Fruit fly (Drosophila melanogaster) whole organism, prepupa: ENCODE results near the gene Atat.

Source experiments
- Blimp-1 ChIP-seq: fragments of 200-800 bp; sonication (Bioruptor generic); optimal IDR thresholded peaks from 3 replicates; lab custom pipeline; 2017; ENCODE audit warnings: missing biosample characterization, missing genetic modification characterization, mild to moderate bottlenecking, moderate library complexity, missing genetic modification reagents
- CG10631 ChIP-seq: fragments of 200-800 bp; sonication (Bioruptor generic); optimal IDR thresholded peaks from 2 replicates; lab custom pipeline; 2016; ENCODE audit warnings: missing biosample characterization, missing genetic modification characterization
- CG10669 ChIP-seq: fragments of 200-800 bp; sonication (Bioruptor generic); optimal IDR thresholded peaks from 3 replicates; lab custom pipeline; 2018; ENCODE audit warnings: missing biosample characterization, mild to moderate bottlenecking, missing genetic modification characterization, moderate library complexity
- CG11294 ChIP-seq: fragments of 200-800 bp; sonication (Bioruptor generic); IDR thresholded peaks from 2 replicates; pipeline ENCODE4 v1.3.6; 2022; ENCODE audit warnings: missing biosample characterization, missing genetic modification characterization
- CG11902 ChIP-seq: fragments of 200-800 bp; sonication (Bioruptor generic); optimal IDR thresholded peaks from 3 replicates; lab custom pipeline; 2016; ENCODE audit warnings: missing biosample characterization, missing genetic modification characterization
- CG15336 ChIP-seq: fragments of 200-800 bp; sonication (Bioruptor generic); IDR thresholded peaks from 2 replicates; pipeline ENCODE4 v1.3.6; 2022; ENCODE audit warnings: missing biosample characterization, missing genetic modification characterization
- CG1621 ChIP-seq: fragments of 200-800 bp; sonication (Bioruptor generic); optimal IDR thresholded peaks from 3 replicates; lab custom pipeline; 2018; ENCODE audit warnings: missing biosample characterization, mild to moderate bottlenecking, missing genetic modification characterization
- CG16779 ChIP-seq: fragments of 200-800 bp; sonication (Bioruptor generic); optimal IDR thresholded peaks from 3 replicates; lab custom pipeline; 2017; ENCODE audit warnings: missing biosample characterization, mild to moderate bottlenecking, missing genetic modification characterization
- CG3032 ChIP-seq: fragments of 200-800 bp; optimal IDR thresholded peaks from 2 replicates; lab custom pipeline; 2019; ENCODE audit warnings: missing biosample characterization, mild to moderate bottlenecking, missing genetic modification characterization, moderate library complexity
- CG31627 ChIP-seq: fragments of 200-800 bp; sonication (Bioruptor generic); optimal IDR thresholded peaks from 3 replicates; lab custom pipeline; 2016; ENCODE audit warnings: missing biosample characterization, missing genetic modification characterization
- CG32006 ChIP-seq: fragments of 200-800 bp; sonication (Bioruptor generic); optimal IDR thresholded peaks from 3 replicates; lab custom pipeline; 2017; ENCODE audit warnings: missing biosample characterization, mild to moderate bottlenecking, missing genetic modification characterization
- CG3919 ChIP-seq: fragments of 200-800 bp; sonication (Bioruptor generic); optimal IDR thresholded peaks from 3 replicates; lab custom pipeline; 2016; ENCODE audit warnings: missing biosample characterization, missing genetic modification characterization
- CG4318 ChIP-seq: fragments of 200-800 bp; sonication (Bioruptor generic); optimal IDR thresholded peaks from 3 replicates; lab custom pipeline; 2017; ENCODE audit warnings: missing biosample characterization, mild to moderate bottlenecking, missing genetic modification characterization
- CG6163 ChIP-seq: fragments of 200-800 bp; sonication (Bioruptor generic); IDR thresholded peaks from 3 replicates; pipeline ENCODE4 v1.3.6; 2022; ENCODE audit warnings: missing biosample characterization, missing genetic modification characterization
- CG6276 ChIP-seq: fragments of 200-800 bp; sonication (Bioruptor generic); optimal IDR thresholded peaks from 2 replicates; lab custom pipeline; 2017; ENCODE audit warnings: missing biosample characterization, mild to moderate bottlenecking, missing genetic modification characterization
- CG6792 ChIP-seq: fragments of 200-800 bp; sonication (Bioruptor generic); optimal IDR thresholded peaks from 3 replicates; lab custom pipeline; 2016; ENCODE audit warnings: missing biosample characterization, missing genetic modification characterization
- CG6808 ChIP-seq: fragments of 200-800 bp; sonication (Bioruptor generic); optimal IDR thresholded peaks from 3 replicates; lab custom pipeline; 2017; ENCODE audit warnings: missing biosample characterization, missing genetic modification characterization, mild to moderate bottlenecking, moderate library complexity, missing genetic modification reagents
- CG6854 ChIP-seq: fragments of 200-800 bp; sonication (Bioruptor generic); optimal IDR thresholded peaks from 2 replicates; lab custom pipeline; 2017; ENCODE audit warnings: missing biosample characterization, mild to moderate bottlenecking, missing genetic modification characterization
- CG7368 ChIP-seq: fragments of 200-800 bp; sonication (Bioruptor generic); optimal IDR thresholded peaks from 3 replicates; lab custom pipeline; 2016; ENCODE audit warnings: missing biosample characterization, missing genetic modification characterization
- CG8319 ChIP-seq: fragments of 200-800 bp; sonication (Bioruptor generic); optimal IDR thresholded peaks from 3 replicates; lab custom pipeline; 2016; ENCODE audit warnings: missing biosample characterization, missing genetic modification characterization
- CG8632 ChIP-seq: fragments of 200-800 bp; sonication (Bioruptor generic); optimal IDR thresholded peaks from 3 replicates; lab custom pipeline; 2016; ENCODE audit warnings: missing biosample characterization, missing genetic modification characterization
- CG9139 ChIP-seq: fragments of 200-800 bp; sonication (Bioruptor generic); optimal IDR thresholded peaks from 3 replicates; lab custom pipeline; 2017; ENCODE audit warnings: missing biosample characterization, mild to moderate bottlenecking, missing genetic modification characterization
- Eip75B ChIP-seq: fragments of 200-800 bp; sonication (Bioruptor generic); optimal IDR thresholded peaks from 3 replicates; lab custom pipeline; 2016; ENCODE audit warnings: missing biosample characterization, missing genetic modification characterization
- Ets96B ChIP-seq: fragments of 200-800 bp; optimal IDR thresholded peaks from 2 replicates; lab custom pipeline; 2019; ENCODE audit warnings: missing biosample characterization, mild to moderate bottlenecking, missing genetic modification characterization, moderate library complexity
- Gug ChIP-seq: fragments of 200-800 bp; sonication (Bioruptor generic); IDR thresholded peaks from 2 replicates; pipeline ENCODE4 v1.3.6; 2022; ENCODE audit warnings: missing biosample characterization, missing genetic modification characterization
- Hr38 ChIP-seq: sonication (Bioruptor generic); optimal IDR thresholded peaks from 2 replicates; lab custom pipeline; 2016; ENCODE audit warnings: missing biosample characterization, missing genetic modification characterization
- Hr39 ChIP-seq: fragments of 200-800 bp; sonication (Bioruptor generic); optimal IDR thresholded peaks from 2 replicates; lab custom pipeline; 2016; ENCODE audit warnings: missing biosample characterization, missing genetic modification characterization
- Hr4 ChIP-seq: fragments of 200-800 bp; sonication (Bioruptor generic); optimal IDR thresholded peaks from 3 replicates; lab custom pipeline; 2016; ENCODE audit warnings: missing biosample characterization, missing genetic modification characterization
- Lpt ChIP-seq: fragments of 200-800 bp; sonication (Bioruptor generic); optimal IDR thresholded peaks from 3 replicates; lab custom pipeline; 2016; ENCODE audit warnings: missing biosample characterization, missing genetic modification characterization
- OdsH ChIP-seq: fragments of 200-800 bp; sonication (Bioruptor generic); optimal IDR thresholded peaks from 3 replicates; lab custom pipeline; 2016; ENCODE audit warnings: missing biosample characterization, missing genetic modification characterization
- Sox102F ChIP-seq: fragments of 200-800 bp; sonication (Bioruptor generic); optimal IDR thresholded peaks from 2 replicates; lab custom pipeline; 2016; ENCODE audit warnings: missing biosample characterization, mild to moderate bottlenecking, missing genetic modification characterization
- Sox15 ChIP-seq: fragments of 200-800 bp; sonication (Bioruptor generic); optimal IDR thresholded peaks from 3 replicates; lab custom pipeline; 2016; ENCODE audit warnings: missing biosample characterization, missing genetic modification characterization
- achi ChIP-seq: fragments of 200-800 bp; sonication (Bioruptor generic); optimal IDR thresholded peaks from 3 replicates; lab custom pipeline; 2016; ENCODE audit warnings: missing biosample characterization, missing genetic modification characterization
- acj6 ChIP-seq: fragments of 200-800 bp; sonication (Bioruptor generic); optimal IDR thresholded peaks from 3 replicates; lab custom pipeline; 2016; ENCODE audit warnings: missing biosample characterization, missing genetic modification characterization
- dac ChIP-seq: fragments of 200-800 bp; sonication (Bioruptor generic); optimal IDR thresholded peaks from 2 replicates; lab custom pipeline; 2017; ENCODE audit warnings: missing biosample characterization, mild to moderate bottlenecking, missing genetic modification characterization
- eg ChIP-seq: fragments of 200-800 bp; sonication (Bioruptor generic); IDR thresholded peaks from 3 replicates; pipeline ENCODE4 v1.3.6; 2022; ENCODE audit warnings: missing biosample characterization, missing genetic modification characterization
- esn ChIP-seq: fragments of 200-800 bp; sonication (Bioruptor generic); optimal IDR thresholded peaks from 2 replicates; lab custom pipeline; 2016; ENCODE audit warnings: missing biosample characterization, mild to moderate bottlenecking, missing genetic modification characterization, moderate library complexity
- fd59A ChIP-seq: fragments of 200-800 bp; sonication (Bioruptor generic); optimal IDR thresholded peaks from 2 replicates; lab custom pipeline; 2017; ENCODE audit warnings: missing biosample characterization, mild to moderate bottlenecking, missing genetic modification characterization, missing genetic modification reagents
- fd85E ChIP-seq: fragments of 200-800 bp; sonication (Bioruptor generic); optimal IDR thresholded peaks from 3 replicates; lab custom pipeline; 2016; ENCODE audit warnings: missing biosample characterization, missing genetic modification characterization
- lz ChIP-seq: fragments of 200-800 bp; sonication (Bioruptor generic); optimal IDR thresholded peaks from 3 replicates; lab custom pipeline; 2016; ENCODE audit warnings: missing biosample characterization, missing genetic modification characterization
- net ChIP-seq: fragments of 200-800 bp; sonication (Bioruptor generic); optimal IDR thresholded peaks from 3 replicates; lab custom pipeline; 2016; ENCODE audit warnings: missing biosample characterization, missing genetic modification characterization
- pdm3 ChIP-seq: fragments of 200-800 bp; sonication (Bioruptor generic); optimal IDR thresholded peaks from 3 replicates; lab custom pipeline; 2016; ENCODE audit warnings: missing biosample characterization, missing genetic modification characterization
- salr ChIP-seq, 2 experiments: fragments of 200-800 bp; sonication (Bioruptor generic); optimal IDR thresholded peaks; 3 replicates each; lab custom pipeline; 2016 to 2018; ENCODE audit warnings: missing biosample characterization in 2 of 2, missing genetic modification characterization in 2 of 2, mild to moderate bottlenecking in 1 of 2
- spab ChIP-seq: fragments of 200-800 bp; sonication (Bioruptor generic); optimal IDR thresholded peaks from 2 replicates; lab custom pipeline; 2017; ENCODE audit warnings: missing biosample characterization, mild to moderate bottlenecking, missing genetic modification characterization, missing genetic modification reagents
- ss ChIP-seq, 2 experiments: fragments of 200-800 bp; sonication (Bioruptor generic); optimal IDR thresholded peaks; 2 replicates in 1 of 2; 3 replicates in 1 of 2; lab custom pipeline; 2017 to 2018; ENCODE audit warnings: mild to moderate bottlenecking in 2 of 2, missing biosample characterization in 2 of 2, missing genetic modification characterization in 2 of 2, moderate library complexity in 1 of 2
- svp ChIP-seq: fragments of 200-800 bp; sonication (Bioruptor generic); peaks from one replicate; lab custom pipeline; 2016; ENCODE audit warnings: missing biosample characterization, missing genetic modification characterization
- topi ChIP-seq: fragments of 200-800 bp; sonication (Bioruptor generic); optimal IDR thresholded peaks from 3 replicates; lab custom pipeline; 2016; ENCODE audit warnings: missing biosample characterization, missing genetic modification characterization
- vri ChIP-seq: fragments of 200-800 bp; sonication (Bioruptor generic); optimal IDR thresholded peaks from 3 replicates; lab custom pipeline; 2016; ENCODE audit warnings: missing biosample characterization, mild to moderate bottlenecking, missing genetic modification characterization

The Atat gene

dm6 chr3L:9383345-9384075 is 43.0 kb downstream of the Atat start, which contains the start of gene Hsp27 (continued):
- peak; percentile 99 for TF ChIP-seq Sox15
- TF ChIP-seq ss (GFP tag; optimal IDR thresholded peaks at IDR 0.05; lab: Kevin White, UChicago): peak; percentile 99
- peak; percentile 99 for TF ChIP-seq Hr39 (GFP tag; lab: Kevin White, UChicago)
- peak; percentile 100 for TF ChIP-seq CG6792 (GFP tag; lab: Kevin White, UChicago)
- TF ChIP-seq CG3919 (GFP tag; lab: Kevin White, UChicago): peak; percentile 100
- TF ChIP-seq CG32006 (GFP tag; lab: Kevin White, UChicago): peak; percentile 100
- TF ChIP-seq CG11294 (GFP tag; lab: Robert Waterston, UW): peak; percentile 100
- TF ChIP-seq CG8319: peak; percentile 100
- peak; percentile 100 for TF ChIP-seq svp
- TF ChIP-seq topi (GFP tag; lab: Kevin White, UChicago): peak; percentile 100

DNA sequence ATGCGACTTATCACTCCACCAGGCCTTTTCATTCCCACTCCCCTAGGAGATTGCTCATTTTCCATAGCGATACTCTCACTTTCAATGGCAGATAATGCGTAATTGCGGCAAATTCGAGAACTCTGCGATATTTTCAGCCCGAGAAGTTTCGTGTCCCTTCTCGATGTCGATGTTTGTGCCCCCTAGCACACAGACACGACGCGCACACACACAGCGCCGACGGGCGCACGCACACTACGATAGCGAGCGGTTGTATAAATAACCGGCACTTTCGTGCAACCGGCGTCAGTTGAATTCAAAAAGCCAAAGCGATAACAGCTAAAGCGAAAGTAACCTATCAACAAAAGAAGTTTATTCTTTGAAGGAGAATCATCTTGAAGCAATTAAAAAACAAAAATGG is 45.0 kb downstream of the Atat start, which contains the start of gene Hsp23:
TSS of gene Hsp23 (plus strand) at position 281 of the 400 bp plus-strand sequence.
- peak; percentile 20 for TF ChIP-seq lz (GFP tag; lab: Kevin White, UChicago)
- TF ChIP-seq CG16779 (tag; lab: Kevin White, UChicago): no peak
- peak; percentile 41; the same call in 1 of the 2 replicates for TF ChIP-seq CG15336
- no peak for TF ChIP-seq fd85E
- TF ChIP-seq CG6163 (GFP tag; lab: Robert Waterston, UW): peak; percentile 17; the same call in 2 of the 3 replicates
- TF ChIP-seq Ets96B: peak; percentile 12
- peak; percentile 57 for TF ChIP-seq vri (GFP tag; lab: Kevin White, UChicago)
- no peak for TF ChIP-seq fd59A (GFP tag; lab: Kevin White, UChicago)
- no peak for TF ChIP-seq CG10631
- peak; percentile 12 for TF ChIP-seq OdsH (GFP tag; lab: Kevin White, UChicago)
- peak; percentile 39 for TF ChIP-seq Lpt (GFP tag; lab: Kevin White, UChicago)
- peak; percentile 66 for TF ChIP-seq CG9139 (GFP tag; lab: Kevin White, UChicago)
- TF ChIP-seq Eip75B (GFP tag; lab: Kevin White, UChicago): peak; percentile 65
- peak; percentile 43 for TF ChIP-seq Sox102F
- no peak for TF ChIP-seq CG4318 (GFP tag; lab: Kevin White, UChicago)
- TF ChIP-seq CG11902 (GFP tag; lab: Kevin White, UChicago): no peak
- no peak for TF ChIP-seq Sox15
- peak; percentile 18 for TF ChIP-seq CG7368
- no peak for TF ChIP-seq achi
- TF ChIP-seq CG6854 (GFP tag; lab: Kevin White, UChicago): peak; percentile 52
- peak; percentile 13 for TF ChIP-seq CG6276
- TF ChIP-seq acj6 (GFP tag; lab: Kevin White, UChicago): no peak
- TF ChIP-seq Gug (GFP tag; lab: Robert Waterston, UW): no peak
- TF ChIP-seq CG3919 (GFP tag; lab: Kevin White, UChicago): peak; percentile 37
- TF ChIP-seq CG6792 (GFP tag; lab: Kevin White, UChicago): no peak
- no peak for TF ChIP-seq CG11294 (GFP tag; lab: Robert Waterston, UW)
- TF ChIP-seq Hr39 (GFP tag; lab: Kevin White, UChicago): no peak
- TF ChIP-seq Hr4 (GFP tag; lab: Kevin White, UChicago): no peak
- peak; percentile 48 for TF ChIP-seq esn
- peak; percentile 30 for TF ChIP-seq topi (GFP tag; lab: Kevin White, UChicago)
- TF ChIP-seq salr (GFP tag; optimal IDR thresholded peaks at IDR 0.05; lab: Kevin White, UChicago): no peak
- TF ChIP-seq Blimp-1 (GFP tag; lab: Kevin White, UChicago): peak; percentile 92
- no peak for TF ChIP-seq dac (GFP tag; lab: Kevin White, UChicago)
- no peak for TF ChIP-seq spab (GFP tag; lab: Kevin White, UChicago)
- peak; percentile 64 to 71 for TF ChIP-seq ss (GFP tag; optimal IDR thresholded peaks at IDR 0.05; lab: Kevin White, UChicago)
- no peak for TF ChIP-seq CG31627 (GFP tag; lab: Kevin White, UChicago)
- peak; percentile 13 for TF ChIP-seq CG1621 (tag; lab: Kevin White, UChicago)
- TF ChIP-seq Hr38 (GFP tag; lab: Kevin White, UChicago): no peak
- peak; percentile 61 for TF ChIP-seq CG6808
- TF ChIP-seq net (GFP tag; lab: Kevin White, UChicago): peak; percentile 35
- TF ChIP-seq CG8632 (GFP tag; lab: Kevin White, UChicago): no peak
- peak; percentile 35 for TF ChIP-seq CG10669 (GFP tag; lab: Kevin White, UChicago)
- TF ChIP-seq CG3032 (tag; lab: Kevin White, UChicago): peak; percentile 24
- peak; percentile 37; the same call in 1 of the 3 replicates for TF ChIP-seq eg (GFP tag; lab: Robert Waterston, UW)
- no peak for TF ChIP-seq pdm3 (GFP tag; lab: Kevin White, UChicago)
